Fruit fly (Drosophila melanogaster) S2 (cell line): ENCODE results near the gene lwr.

Source experiments
- CG8478 ChIP-seq: fragments of >200 bp; optimal IDR thresholded peaks from 2 replicates; lab custom pipeline; 2018
- CTCF ChIP-seq, 2 experiments: fragments of >200 bp; optimal IDR thresholded peaks; 2 replicates each; lab custom pipeline; 2018

DNA sequence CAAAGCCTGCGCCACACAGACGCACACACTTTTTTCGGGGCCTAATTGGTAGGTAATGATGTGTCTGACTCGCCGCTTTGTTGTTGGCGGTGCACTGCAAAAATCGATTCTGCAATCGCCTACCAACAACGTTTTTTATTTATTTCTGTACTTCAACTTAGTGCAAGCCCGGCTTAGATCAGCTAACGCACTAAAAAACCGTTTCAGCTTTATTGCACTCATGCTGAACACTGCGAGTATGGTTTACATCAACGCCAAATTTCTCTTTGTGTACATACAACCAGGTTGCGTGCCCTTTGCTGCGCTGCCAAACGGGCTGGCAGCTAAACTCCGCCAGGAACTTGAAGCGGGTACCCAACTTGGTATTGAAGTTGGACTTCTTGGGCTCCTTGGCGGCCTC lies 12.1 kb downstream of the lwr start:
- TF ChIP-seq CTCF (optimal IDR thresholded peaks at IDR 0.05; lab: Kevin White, UChicago) (no peak), CG8478 (lab: Kevin White, UChicago) (no peak)
